Worm (Caenorhabditis elegans): ENCODE measurements around the gene K04F1.8.

DNA sequence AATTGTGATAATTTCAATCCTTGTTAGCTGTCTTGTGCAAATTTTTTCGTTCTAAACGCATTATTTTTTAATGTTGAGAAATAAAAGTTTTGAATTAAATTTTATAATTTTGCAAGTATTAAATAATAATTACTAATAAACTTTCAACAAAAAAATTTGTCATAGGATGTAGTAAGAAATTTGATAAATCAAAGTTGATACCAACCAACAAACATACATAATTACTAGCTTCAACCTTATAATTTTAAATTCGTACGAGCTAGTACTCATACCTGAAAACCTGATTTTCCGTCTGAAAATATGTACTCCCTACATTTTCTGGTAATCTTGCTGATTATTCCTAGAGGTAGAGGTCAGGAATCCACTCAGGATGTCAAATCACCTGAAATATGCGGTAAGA lies 16.0 kb upstream of the K04F1.8 start, which contains the start of gene irld-44:
- TF ChIP-seq nhr-84 (tag; optimal IDR thresholded peaks at IDR 0.05) (no peak), Y116A8C.19 (tag; optimal IDR thresholded peaks at IDR 0.05; ENCODE audit: borderline replicate concordance) (no peak), nhr-28 (tag; optimal IDR thresholded peaks at IDR 0.05) (no peak), ama-1 (optimal IDR thresholded peaks at IDR 0.05) (no peak), egl-27 (tag; optimal IDR thresholded peaks at IDR 0.05) (no peak), mdl-1 (tag; optimal IDR thresholded peaks at IDR 0.05) (no peak), mab-9 (GFP tag; IDR thresholded peaks at IDR 0.05) (no peak)
